Fruit fly (Drosophila melanogaster) whole organism, pupa: ENCODE measurements around the gene CG8117.

Experiments
- CG12605 ChIP-seq: fragments of 200-800 bp; sonication (Bioruptor generic); IDR thresholded peaks from 2 replicates; pipeline ENCODE4 v1.3.6; 2022; ENCODE audit warnings: missing biosample characterization, missing genetic modification characterization
- CG14655 ChIP-seq: fragments of 200-800 bp; sonication (Bioruptor generic); optimal IDR thresholded peaks from 3 replicates; lab custom pipeline; 2017; ENCODE audit warnings: mild to moderate bottlenecking, missing biosample characterization, missing genetic modification reagents, missing genetic modification characterization
- CG15710 ChIP-seq: fragments of 200-800 bp; sonication (Bioruptor generic); optimal IDR thresholded peaks from 2 replicates; lab custom pipeline; 2018; ENCODE audit warnings: missing biosample characterization, mild to moderate bottlenecking, missing genetic modification characterization, moderate library complexity
- CG17806 ChIP-seq: fragments of 200-800 bp; sonication (Bioruptor generic); optimal IDR thresholded peaks from 2 replicates; lab custom pipeline; 2018; ENCODE audit warnings: missing biosample characterization, mild to moderate bottlenecking, missing genetic modification characterization, moderate library complexity
- CG32121 ChIP-seq: fragments of 200-800 bp; sonication (Bioruptor generic); IDR thresholded peaks from 2 replicates; pipeline ENCODE4 v1.3.6; 2022; ENCODE audit warnings: missing biosample characterization, missing genetic modification characterization
- CG8301 ChIP-seq: fragments of 200-800 bp; sonication (Bioruptor generic); optimal IDR thresholded peaks from 2 replicates; lab custom pipeline; 2018; ENCODE audit warnings: missing biosample characterization, mild to moderate bottlenecking, missing genetic modification characterization
- CG9948 ChIP-seq: fragments of 200-800 bp; sonication (Bioruptor generic); optimal IDR thresholded peaks from 2 replicates; lab custom pipeline; 2018; ENCODE audit warnings: missing biosample characterization, mild to moderate bottlenecking, missing genetic modification characterization, moderate library complexity
- D1 ChIP-seq: fragments of 200-800 bp; sonication (Bioruptor generic); optimal IDR thresholded peaks from 2 replicates; lab custom pipeline; 2018; ENCODE audit warnings: missing biosample characterization, mild to moderate bottlenecking, missing genetic modification characterization, moderate library complexity
- EcR ChIP-seq: fragments of 200-800 bp; sonication (Bioruptor generic); optimal IDR thresholded peaks from 3 replicates; lab custom pipeline; 2019; ENCODE audit warnings: missing biosample characterization, missing genetic modification characterization, mild to moderate bottlenecking, moderate library complexity, missing genetic modification reagents
- Pif1B ChIP-seq: fragments of 200-800 bp; sonication (Bioruptor generic); optimal IDR thresholded peaks from 3 replicates; lab custom pipeline; 2016; ENCODE audit warnings: missing biosample characterization, missing genetic modification characterization
- Snoo ChIP-seq: fragments of 200-800 bp; sonication (Bioruptor generic); optimal IDR thresholded peaks from 3 replicates; lab custom pipeline; 2017; ENCODE audit warnings: missing biosample characterization, mild to moderate bottlenecking, missing genetic modification characterization, inconsistent platforms
- rn ChIP-seq: fragments of 200-800 bp; sonication (Bioruptor generic); IDR thresholded peaks from 2 replicates; pipeline ENCODE4 v1.3.6; 2022; ENCODE audit warnings: missing biosample characterization, missing genetic modification characterization

dm6 chrX:15626279-15626678, 17.7 kb upstream of the CG8117 start:
- TF ChIP-seq CG32121 (GFP tag; lab: Robert Waterston, UW) (peak; percentile 63; the same call in 1 of the 2 replicates), CG15710 (tag; lab: Kevin White, UChicago) (no peak), CG8301 (tag; lab: Kevin White, UChicago) (no peak), CG12605 (no peak), CG17806 (tag; lab: Kevin White, UChicago) (no peak), CG9948 (tag; lab: Kevin White, UChicago) (no peak), CG14655 (no peak), D1 (tag; lab: Kevin White, UChicago) (no peak), Snoo (tag; lab: Kevin White, UChicago) (no peak), EcR (GFP tag; lab: Kevin White, UChicago) (no peak), rn (GFP tag; lab: Robert Waterston, UW) (no peak), Pif1B (GFP tag; lab: Kevin White, UChicago) (peak; percentile 6)
